Worm (Caenorhabditis elegans): Measurements from ENCODE around the gene npr-38.

The npr-38 gene

DNA sequence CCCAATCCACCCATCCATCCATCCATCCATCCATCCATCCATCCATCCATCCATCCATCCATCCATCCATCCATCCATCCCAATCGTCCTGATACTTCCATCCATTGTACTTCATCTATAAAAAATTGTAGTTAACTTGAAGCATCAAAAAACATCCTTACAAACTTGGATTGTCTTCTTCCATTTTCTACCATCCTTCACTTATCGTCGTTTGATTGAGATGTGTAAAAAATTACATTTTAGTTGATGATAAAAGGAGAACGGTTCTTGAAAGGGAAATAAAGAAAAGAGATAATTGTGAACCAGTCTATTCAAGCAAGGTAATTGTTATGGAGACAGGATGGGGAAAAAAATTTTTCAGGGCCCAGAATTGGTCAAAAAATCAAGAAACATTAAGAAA is 46.3 kb downstream of the npr-38 start, which contains the start of gene C03B1.10:
C03B1.10 (minus strand) TSS at position 101 of the 400 bp plus-strand sequence.
- TF ChIP-seq unc-62 (GFP tag; optimal IDR thresholded peaks at IDR 0.05 in 1 of 2) (peak in 1 of 2 experiments; percentile 25), unc-62 (tag; optimal IDR thresholded peaks at IDR 0.05) (no peak), lin-39 (tag; optimal IDR thresholded peaks at IDR 0.05) (no peak), nhr-10 (tag; optimal IDR thresholded peaks at IDR 0.05) (no peak), nhr-237 (tag; optimal IDR thresholded peaks at IDR 0.05) (no peak), zip-11 (GFP tag; IDR thresholded peaks at IDR 0.05) (no peak)

- no peak for TF ChIP-seq nhr-6 (tag; optimal IDR thresholded peaks at IDR 0.05)
- no peak for TF ChIP-seq skn-1 (tag; optimal IDR thresholded peaks at IDR 0.05)
- TF ChIP-seq aha-1 (tag), result peak; percentile 97
- no peak for TF ChIP-seq nhr-41 (GFP tag; IDR thresholded peaks at IDR 0.05)
Measured at ce11 chrX:6360077-6360476, 48.6 kb downstream of the npr-38 start.

DNA sequence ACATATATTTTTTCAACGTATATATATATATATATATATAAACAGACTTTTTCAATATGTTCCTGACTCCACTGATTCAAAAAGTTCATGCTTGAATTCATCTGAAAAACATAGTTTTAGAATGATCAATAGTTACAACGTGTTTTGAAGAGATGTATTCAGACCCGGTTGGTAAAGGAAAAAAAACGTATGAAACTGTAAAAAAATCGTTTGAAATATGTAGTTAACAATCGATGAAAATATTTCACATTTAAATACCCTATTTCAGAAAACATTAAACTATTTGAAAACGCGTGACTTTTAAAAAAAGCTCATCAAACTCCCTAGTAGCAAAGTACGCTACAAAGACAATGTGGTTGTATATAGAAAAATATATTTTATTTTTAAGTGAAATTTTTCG is 49.2 kb downstream of the npr-38 start, which contains the start of gene C03B1.14:
C03B1.14 (minus strand) TSS at position 101 of the 400 bp plus-strand sequence.
- no peak for TF ChIP-seq pha-4 (GFP tag; IDR thresholded peaks at IDR 0.05)
- no peak for TF ChIP-seq pha-4 (tag; optimal IDR thresholded peaks at IDR 0.05)
- no peak for TF ChIP-seq snpc-1.2 (GFP tag; IDR thresholded peaks at IDR 0.05)
- no peak for TF ChIP-seq ceh-20 (GFP tag; IDR thresholded peaks at IDR 0.05)
- TF ChIP-seq nhr-6 (tag; optimal IDR thresholded peaks at IDR 0.05), result no peak
- TF ChIP-seq zag-1 (tag; optimal IDR thresholded peaks at IDR 0.05), result no peak
- TF ChIP-seq nhr-76 (tag; optimal IDR thresholded peaks at IDR 0.05), result no peak
- no peak for TF ChIP-seq gei-8 (GFP tag; optimal IDR thresholded peaks at IDR 0.05)
- no peak for TF ChIP-seq Y75B8A.6 (GFP tag; IDR thresholded peaks at IDR 0.05)
- TF ChIP-seq unc-130 (GFP tag; optimal IDR thresholded peaks at IDR 0.05), result no peak
- TF ChIP-seq ama-1 (optimal IDR thresholded peaks at IDR 0.05), result no peak
- TF ChIP-seq php-3 (GFP tag; IDR thresholded peaks at IDR 0.05), result no peak
- TF ChIP-seq spr-3 (GFP tag; optimal IDR thresholded peaks at IDR 0.05), result no peak
- TF ChIP-seq aly-2 (tag; optimal IDR thresholded peaks at IDR 0.05), result no peak
- TF ChIP-seq Y5F2A.4 (GFP tag; optimal IDR thresholded peaks at IDR 0.05), result no peak
- TF ChIP-seq zip-2 (tag; optimal IDR thresholded peaks at IDR 0.05), result no peak
- no peak for TF ChIP-seq unc-62 (GFP tag; optimal IDR thresholded peaks at IDR 0.05 in 1 of 2)
- no peak for TF ChIP-seq unc-62 (tag; optimal IDR thresholded peaks at IDR 0.05)
- no peak for TF ChIP-seq mep-1 (tag; optimal IDR thresholded peaks at IDR 0.05)
- TF ChIP-seq nhr-111 (GFP tag; optimal IDR thresholded peaks at IDR 0.05), result no peak
- TF ChIP-seq lim-7 (GFP tag; IDR thresholded peaks at IDR 0.05), result no peak

All from whole organism, L4 larva.